In genomic region chr3L:3542498-3543322, dm6 we compare ENCODE assay signal across 1 fruit fly cellular context.
A peak's percentile ranks its signal among the peaks of the same experiment; 100 is the strongest.
TF ChIP-seq lines count a peak whose summit lies in the region.

No protein-coding gene starts in this region.

TF ChIP-seq in whole organism, embryonic, 481 proteins besides CTCF, POLR2A, EP300 and RAD21 (continued from another document):
- TF ChIP-seq crc (GFP tag; optimal IDR thresholded peaks at IDR 0.05; lab: Kevin White, UChicago) (no peak), lov (optimal IDR thresholded peaks at IDR 0.05; lab: Kevin White, UChicago) (no peak), lov (GFP tag; IDR thresholded peaks at IDR 0.05; lab: Robert Waterston, UW) (no peak), ERR (GFP tag; optimal IDR thresholded peaks at IDR 0.05; lab: Kevin White, UChicago) (no peak), ac (GFP tag; optimal IDR thresholded peaks at IDR 0.05; lab: Kevin White, UChicago) (no peak), en (GFP tag; optimal IDR thresholded peaks at IDR 0.05; lab: Kevin White, UChicago) (no peak), H15 (GFP tag; IDR thresholded peaks at IDR 0.05; lab: Robert Waterston, UW) (no peak), HHEX (GFP tag; optimal IDR thresholded peaks at IDR 0.05; lab: Kevin White, UChicago) (no peak), CG15696 (tag; optimal IDR thresholded peaks at IDR 0.05; lab: Kevin White, UChicago) (no peak), CG11085 (GFP tag; IDR thresholded peaks at IDR 0.05; lab: Robert Waterston, UW) (no peak), CG5245 (GFP tag; optimal IDR thresholded peaks at IDR 0.05; lab: Kevin White, UChicago) (no peak), wor (GFP tag; IDR thresholded peaks at IDR 0.05; lab: Robert Waterston, UW) (no peak), CG2889 (GFP tag; IDR thresholded peaks at IDR 0.05; lab: Robert Waterston, UW) (no peak), Ets65A (GFP tag; lab: Kevin White, UChicago) (no peak), pzg (GFP tag; optimal IDR thresholded peaks at IDR 0.05; lab: Kevin White, UChicago) (no peak), ftz-f1 (GFP tag; optimal IDR thresholded peaks at IDR 0.05; lab: Kevin White, UChicago) (no peak), inv (GFP tag; IDR thresholded peaks at IDR 0.05; lab: Robert Waterston, UW; ENCODE audit: partially characterized antibody) (no peak), CG12769 (tag; optimal IDR thresholded peaks at IDR 0.05; lab: Kevin White, UChicago) (peak; percentile 52), CG30403 (GFP tag; optimal IDR thresholded peaks at IDR 0.05; lab: Kevin White, UChicago) (peak; percentile 44), nau (GFP tag; optimal IDR thresholded peaks at IDR 0.05; lab: Kevin White, UChicago) (peak; percentile 18), prd (optimal IDR thresholded peaks at IDR 0.05; lab: Kevin White, UChicago) (no peak), prd (GFP tag; IDR thresholded peaks at IDR 0.05; lab: Robert Waterston, UW) (peak; percentile 43; the same call in 1 of the 3 replicates), Trl (optimal IDR thresholded peaks at IDR 0.05; lab: Kevin White, UChicago) (peak; percentile 94 to 96), Trl (GFP tag; optimal IDR thresholded peaks at IDR 0.05; lab: Kevin White, UChicago) (no peak), nmo (GFP tag; optimal IDR thresholded peaks at IDR 0.05; lab: Kevin White, UChicago) (peak; percentile 47), Bdp1 (GFP tag; optimal IDR thresholded peaks at IDR 0.05; lab: Kevin White, UChicago) (no peak), Xbp1 (GFP tag; optimal IDR thresholded peaks at IDR 0.05; lab: Kevin White, UChicago) (peak; percentile 49), CG18262 (tag; optimal IDR thresholded peaks at IDR 0.05; lab: Kevin White, UChicago) (peak; percentile 61), CG8478 (optimal IDR thresholded peaks at IDR 0.05; lab: Kevin White, UChicago) (no peak), Mad (GFP tag; optimal IDR thresholded peaks at IDR 0.05; lab: Kevin White, UChicago) (no peak), lilli (GFP tag; optimal IDR thresholded peaks at IDR 0.05; lab: Kevin White, UChicago) (peak; percentile 22), CG6791 (GFP tag; IDR thresholded peaks at IDR 0.05; lab: Robert Waterston, UW; ENCODE audit: partially characterized antibody) (no peak), GATAe (GFP tag; conservative IDR thresholded peaks at IDR 0.05; lab: Robert Waterston, UW) (no peak), CG3065 (GFP tag; optimal IDR thresholded peaks at IDR 0.05; lab: Kevin White, UChicago) (no peak), jing (GFP tag; optimal IDR thresholded peaks at IDR 0.05; lab: Kevin White, UChicago) (no peak), HmgZ (tag; optimal IDR thresholded peaks at IDR 0.05; lab: Kevin White, UChicago) (no peak), hb (GFP tag; IDR thresholded peaks at IDR 0.05; lab: Robert Waterston, UW; ENCODE audit: partially characterized antibody) (no peak), CG2199 (GFP tag; IDR thresholded peaks at IDR 0.05; lab: Robert Waterston, UW) (0 out of 3 replicates have a peak, but pooled peaks have one; percentile 63), aop (GFP tag; IDR thresholded peaks at IDR 0.05; lab: Robert Waterston, UW) (no peak), gsb (GFP tag; IDR thresholded peaks at IDR 0.05; lab: Robert Waterston, UW) (no peak), crol (GFP tag; IDR thresholded peaks at IDR 0.05; lab: Robert Waterston, UW) (peak; percentile 98), wek (GFP tag; optimal IDR thresholded peaks at IDR 0.05; lab: Kevin White, UChicago) (no peak), Antp (GFP tag; optimal IDR thresholded peaks at IDR 0.05; lab: Kevin White, UChicago) (no peak), ssp (GFP tag; IDR thresholded peaks at IDR 0.05; lab: Robert Waterston, UW) (no peak), tx (GFP tag; optimal IDR thresholded peaks at IDR 0.05; lab: Kevin White, UChicago) (no peak), CG18764 (GFP tag; optimal IDR thresholded peaks at IDR 0.05; lab: Kevin White, UChicago) (no peak), jigr1 (GFP tag; IDR thresholded peaks at IDR 0.05; lab: Robert Waterston, UW) (no peak), bowl (GFP tag; IDR thresholded peaks at IDR 0.05; lab: Robert Waterston, UW) (no peak), Pdp1 (GFP tag; optimal IDR thresholded peaks at IDR 0.05; lab: Kevin White, UChicago) (peak in 1 of 2 experiments; percentile 54), trh (GFP tag; optimal IDR thresholded peaks at IDR 0.05; lab: Kevin White, UChicago) (no peak), twi (tag; optimal IDR thresholded peaks at IDR 0.05; lab: Kevin White, UChicago) (no peak), Ets97D (GFP tag; optimal IDR thresholded peaks at IDR 0.05; lab: Kevin White, UChicago) (no peak), stc (GFP tag; IDR thresholded peaks at IDR 0.05; lab: Robert Waterston, UW) (no peak), Dref (GFP tag; IDR thresholded peaks at IDR 0.05; lab: Robert Waterston, UW) (no peak), Ssrp (tag; optimal IDR thresholded peaks at IDR 0.05; lab: Kevin White, UChicago) (peak; percentile 57), vfl (GFP tag; optimal IDR thresholded peaks at IDR 0.05; lab: Kevin White, UChicago) (no peak), CG4707 (GFP tag; optimal IDR thresholded peaks at IDR 0.05; lab: Kevin White, UChicago) (no peak), vvl (GFP tag; IDR thresholded peaks at IDR 0.05; lab: Robert Waterston, UW) (peak; percentile 66; the same call in 1 of the 2 replicates), chn (GFP tag; optimal IDR thresholded peaks at IDR 0.05; lab: Kevin White, UChicago) (no peak), rib (GFP tag; IDR thresholded peaks at IDR 0.05; lab: Robert Waterston, UW) (no peak), jumu (GFP tag; optimal IDR thresholded peaks at IDR 0.05; lab: Kevin White, UChicago) (no peak), yki (optimal IDR thresholded peaks at IDR 0.05; lab: Kevin White, UChicago) (peak; percentile 78), CG3407 (GFP tag; optimal IDR thresholded peaks at IDR 0.05; lab: Kevin White, UChicago) (peak; percentile 25), kay (GFP tag; optimal IDR thresholded peaks at IDR 0.05; lab: Kevin White, UChicago) (peak; percentile 93), tap (tag; optimal IDR thresholded peaks at IDR 0.05; lab: Kevin White, UChicago) (no peak), H2.0 (GFP tag; IDR thresholded peaks at IDR 0.05; lab: Robert Waterston, UW) (no peak), gsb-n (tag; optimal IDR thresholded peaks at IDR 0.05; lab: Kevin White, UChicago) (no peak), CG6813 (GFP tag; optimal IDR thresholded peaks at IDR 0.05; lab: Kevin White, UChicago) (no peak), MBD-R2 (GFP tag; IDR thresholded peaks at IDR 0.05; lab: Robert Waterston, UW) (no peak), CG2116 (GFP tag; optimal IDR thresholded peaks at IDR 0.05; lab: Kevin White, UChicago) (no peak), sna (GFP tag; IDR thresholded peaks at IDR 0.05; lab: Robert Waterston, UW; ENCODE audit: partially characterized antibody) (peak; percentile 60; the same call in 1 of the 2 replicates), salm (tag; optimal IDR thresholded peaks at IDR 0.05; lab: Kevin White, UChicago) (no peak), CG1529 (GFP tag; optimal IDR thresholded peaks at IDR 0.05; lab: Kevin White, UChicago) (peak; percentile 57), CG7786 (GFP tag; optimal IDR thresholded peaks at IDR 0.05; lab: Kevin White, UChicago) (no peak), ind (GFP tag; optimal IDR thresholded peaks at IDR 0.05; lab: Kevin White, UChicago) (no peak), pum (GFP tag; optimal IDR thresholded peaks at IDR 0.05; lab: Kevin White, UChicago) (no peak), CG8281 (tag; optimal IDR thresholded peaks at IDR 0.05; lab: Kevin White, UChicago) (no peak), CG16813 (GFP tag; IDR thresholded peaks at IDR 0.05; lab: Robert Waterston, UW; ENCODE audit: partially characterized antibody) (no peak), dysf (GFP tag; IDR thresholded peaks at IDR 0.05; lab: Robert Waterston, UW) (no peak), Hey (tag; optimal IDR thresholded peaks at IDR 0.05; lab: Kevin White, UChicago) (no peak), CG30020 (tag; optimal IDR thresholded peaks at IDR 0.05; lab: Kevin White, UChicago) (no peak), CG10274 (GFP tag; optimal IDR thresholded peaks at IDR 0.05; lab: Kevin White, UChicago) (no peak), sisA (GFP tag; IDR thresholded peaks at IDR 0.05; lab: Robert Waterston, UW) (no peak), CG4617 (GFP tag; optimal IDR thresholded peaks at IDR 0.05; lab: Kevin White, UChicago; ENCODE audit: borderline replicate concordance) (no peak), crp (GFP tag; optimal IDR thresholded peaks at IDR 0.05; lab: Kevin White, UChicago) (no peak), ci (GFP tag; IDR thresholded peaks at IDR 0.05; lab: Robert Waterston, UW) (no peak), abd-A (tag; optimal IDR thresholded peaks at IDR 0.05; lab: Kevin White, UChicago) (peak; percentile 77), sug (tag; optimal IDR thresholded peaks at IDR 0.05; lab: Kevin White, UChicago) (no peak), CG8388 (GFP tag; optimal IDR thresholded peaks at IDR 0.05; lab: Kevin White, UChicago) (peak; percentile 6), CG32767 (GFP tag; IDR thresholded peaks at IDR 0.05; lab: Robert Waterston, UW) (no peak), Gug (GFP tag; IDR thresholded peaks at IDR 0.05; lab: Robert Waterston, UW) (no peak), Dp (GFP tag; optimal IDR thresholded peaks at IDR 0.05; lab: Kevin White, UChicago) (no peak), Meics (GFP tag; optimal IDR thresholded peaks at IDR 0.05; lab: Kevin White, UChicago) (no peak), cwo (GFP tag; optimal IDR thresholded peaks at IDR 0.05; lab: Kevin White, UChicago) (no peak), ttk (GFP tag; IDR thresholded peaks at IDR 0.05; lab: Robert Waterston, UW) (no peak), trem (tag; optimal IDR thresholded peaks at IDR 0.05; lab: Kevin White, UChicago) (no peak), Awh (GFP tag; IDR thresholded peaks at IDR 0.05; lab: Robert Waterston, UW) (no peak), pnt (GFP tag; optimal IDR thresholded peaks at IDR 0.05; lab: Kevin White, UChicago) (no peak), pho (GFP tag; optimal IDR thresholded peaks at IDR 0.05; lab: Kevin White, UChicago) (peak; percentile 18)
